Worm (Caenorhabditis elegans): ENCODE data around the gene gipc-2.

- no peak for TF ChIP-seq ama-1 (optimal IDR thresholded peaks at IDR 0.05)
- no peak for TF ChIP-seq nhr-11 (tag; optimal IDR thresholded peaks at IDR 0.05)
- no peak for TF ChIP-seq lin-11 (tag; optimal IDR thresholded peaks at IDR 0.05)
- no peak for TF ChIP-seq sox-2 (GFP tag; IDR thresholded peaks at IDR 0.05)
- no peak for TF ChIP-seq pag-3 (tag; optimal IDR thresholded peaks at IDR 0.05; ENCODE audit: borderline replicate concordance)
Measured at ce11 chrIV:10060795-10061194, 33.3 kb upstream of the gipc-2 start.

All from whole organism, late embryonic.